Worm (Caenorhabditis elegans): ENCODE results near the gene eco-1.

- TF ChIP-seq elt-3 (tag; optimal IDR thresholded peaks at IDR 0.05), result no peak
- TF ChIP-seq mab-5 (tag; optimal IDR thresholded peaks at IDR 0.05), result no peak
- TF ChIP-seq unc-62 (GFP tag; optimal IDR thresholded peaks at IDR 0.05), result no peak
- TF ChIP-seq aly-2 (tag; optimal IDR thresholded peaks at IDR 0.05), result no peak
- TF ChIP-seq F13H6.1 (tag; optimal IDR thresholded peaks at IDR 0.05), result no peak
- TF ChIP-seq ztf-11 (tag; optimal IDR thresholded peaks at IDR 0.05), result no peak
- TF ChIP-seq unc-55 (GFP tag; optimal IDR thresholded peaks at IDR 0.05), result no peak
Observed at ce11 chrIII:7370569-7370968, 11.7 kb upstream of the eco-1 start.

All from whole organism, L2 larva.